Fruit fly (Drosophila melanogaster) whole organism, pupa: ENCODE results near the gene Vsx2.

Source experiments
- CG10348 ChIP-seq: fragments of 200-800 bp; sonication (Bioruptor generic); IDR thresholded peaks from 2 replicates; pipeline ENCODE4 v1.3.6; 2022; ENCODE audit warnings: missing biosample characterization, missing genetic modification characterization
- CG12605 ChIP-seq: fragments of 200-800 bp; sonication (Bioruptor generic); IDR thresholded peaks from 2 replicates; pipeline ENCODE4 v1.3.6; 2022; ENCODE audit warnings: missing biosample characterization, missing genetic modification characterization
- CG13204 ChIP-seq: fragments of 200-800 bp; sonication (Bioruptor generic); optimal IDR thresholded peaks from 2 replicates; lab custom pipeline; 2018; ENCODE audit warnings: missing biosample characterization, mild to moderate bottlenecking, missing genetic modification characterization, moderate library complexity
- CG14655 ChIP-seq: fragments of 200-800 bp; sonication (Bioruptor generic); optimal IDR thresholded peaks from 3 replicates; lab custom pipeline; 2017; ENCODE audit warnings: mild to moderate bottlenecking, missing biosample characterization, missing genetic modification reagents, missing genetic modification characterization
- CG15710 ChIP-seq: fragments of 200-800 bp; sonication (Bioruptor generic); optimal IDR thresholded peaks from 2 replicates; lab custom pipeline; 2018; ENCODE audit warnings: missing biosample characterization, mild to moderate bottlenecking, missing genetic modification characterization, moderate library complexity
- CG17806 ChIP-seq: fragments of 200-800 bp; sonication (Bioruptor generic); optimal IDR thresholded peaks from 2 replicates; lab custom pipeline; 2018; ENCODE audit warnings: missing biosample characterization, mild to moderate bottlenecking, missing genetic modification characterization, moderate library complexity
- CG32121 ChIP-seq: fragments of 200-800 bp; sonication (Bioruptor generic); IDR thresholded peaks from 2 replicates; pipeline ENCODE4 v1.3.6; 2022; ENCODE audit warnings: missing biosample characterization, missing genetic modification characterization
- CG34367 ChIP-seq: fragments of 200-800 bp; sonication (Bioruptor generic); optimal IDR thresholded peaks from 2 replicates; lab custom pipeline; 2018; ENCODE audit warnings: missing biosample characterization, mild to moderate bottlenecking, missing genetic modification characterization
- CG4496 ChIP-seq: fragments of 200-800 bp; sonication (Bioruptor generic); IDR thresholded peaks from 3 replicates; pipeline ENCODE4 v1.3.6; 2022; ENCODE audit warnings: missing biosample characterization, missing genetic modification characterization
- CG8159 ChIP-seq: fragments of 200-800 bp; sonication (Bioruptor generic); optimal IDR thresholded peaks from 3 replicates; lab custom pipeline; 2018; ENCODE audit warnings: missing biosample characterization, mild to moderate bottlenecking, missing genetic modification characterization, moderate library complexity
- CG8301 ChIP-seq: fragments of 200-800 bp; sonication (Bioruptor generic); optimal IDR thresholded peaks from 2 replicates; lab custom pipeline; 2018; ENCODE audit warnings: missing biosample characterization, mild to moderate bottlenecking, missing genetic modification characterization
- CG9948 ChIP-seq: fragments of 200-800 bp; sonication (Bioruptor generic); optimal IDR thresholded peaks from 2 replicates; lab custom pipeline; 2018; ENCODE audit warnings: missing biosample characterization, mild to moderate bottlenecking, missing genetic modification characterization, moderate library complexity
- D1 ChIP-seq: fragments of 200-800 bp; sonication (Bioruptor generic); optimal IDR thresholded peaks from 2 replicates; lab custom pipeline; 2018; ENCODE audit warnings: missing biosample characterization, mild to moderate bottlenecking, missing genetic modification characterization, moderate library complexity
- EcR ChIP-seq: fragments of 200-800 bp; sonication (Bioruptor generic); optimal IDR thresholded peaks from 3 replicates; lab custom pipeline; 2019; ENCODE audit warnings: missing biosample characterization, missing genetic modification characterization, mild to moderate bottlenecking, moderate library complexity, missing genetic modification reagents
- Ets98B ChIP-seq: fragments of 200-800 bp; sonication (Bioruptor generic); IDR thresholded peaks from 2 replicates; pipeline ENCODE4 v1.3.6; 2022; ENCODE audit warnings: missing biosample characterization, missing genetic modification characterization
- Pif1A ChIP-seq: fragments of 200-800 bp; sonication (Bioruptor generic); optimal IDR thresholded peaks from 3 replicates; lab custom pipeline; 2016; ENCODE audit warnings: missing biosample characterization, missing genetic modification characterization
- Pif1B ChIP-seq: fragments of 200-800 bp; sonication (Bioruptor generic); optimal IDR thresholded peaks from 3 replicates; lab custom pipeline; 2016; ENCODE audit warnings: missing biosample characterization, missing genetic modification characterization
- Snoo ChIP-seq: fragments of 200-800 bp; sonication (Bioruptor generic); optimal IDR thresholded peaks from 3 replicates; lab custom pipeline; 2017; ENCODE audit warnings: missing biosample characterization, mild to moderate bottlenecking, missing genetic modification characterization, inconsistent platforms
- fd96Ca ChIP-seq: fragments of 200-800 bp; sonication (Bioruptor generic); IDR thresholded peaks from 3 replicates; pipeline ENCODE4 v1.3.6; 2022; ENCODE audit warnings: missing biosample characterization, missing genetic modification characterization
- gl ChIP-seq: fragments of 200-800 bp; sonication (Bioruptor generic); optimal IDR thresholded peaks from 2 replicates; lab custom pipeline; 2018; ENCODE audit warnings: missing biosample characterization, mild to moderate bottlenecking, missing genetic modification characterization
- rn ChIP-seq: fragments of 200-800 bp; sonication (Bioruptor generic); IDR thresholded peaks from 2 replicates; pipeline ENCODE4 v1.3.6; 2022; ENCODE audit warnings: missing biosample characterization, missing genetic modification characterization

The Vsx2 gene

dm6 chrX:5511167-5511566 lies 48.8 kb downstream of the Vsx2 start:
- TF ChIP-seq rn (GFP tag; lab: Robert Waterston, UW), result no peak
- TF ChIP-seq CG34367 (tag; lab: Kevin White, UChicago), result no peak
- TF ChIP-seq Pif1A (GFP tag; lab: Kevin White, UChicago), result no peak
- TF ChIP-seq CG14655, result no peak
- no peak for TF ChIP-seq CG17806
- TF ChIP-seq CG9948 (tag; lab: Kevin White, UChicago), result no peak
- no peak for TF ChIP-seq CG10348 (GFP tag; lab: Robert Waterston, UW)
- no peak for TF ChIP-seq CG12605 (GFP tag; lab: Robert Waterston, UW)
- no peak for TF ChIP-seq D1 (tag; lab: Kevin White, UChicago)
- no peak for TF ChIP-seq CG15710 (tag; lab: Kevin White, UChicago)
- TF ChIP-seq fd96Ca (GFP tag; lab: Robert Waterston, UW), result no peak

dm6 chrX:5503916-5504315 lies 56.1 kb downstream of the Vsx2 start:
- TF ChIP-seq D1 (tag; lab: Kevin White, UChicago), result no peak
- 0 out of 2 replicates have a peak, but pooled peaks have one; percentile 28 for TF ChIP-seq CG32121 (GFP tag; lab: Robert Waterston, UW)
- peak; percentile 47; the same call in 1 of the 3 replicates for TF ChIP-seq CG4496 (GFP tag; lab: Robert Waterston, UW)
- no peak for TF ChIP-seq Pif1A (GFP tag; lab: Kevin White, UChicago)
- TF ChIP-seq CG14655, result peak; percentile 1
- TF ChIP-seq rn (GFP tag; lab: Robert Waterston, UW), result no peak
- peak; percentile 48; the same call in 1 of the 3 replicates for TF ChIP-seq fd96Ca (GFP tag; lab: Robert Waterston, UW)

- TF ChIP-seq CG14655 (no peak), CG12605 (GFP tag; lab: Robert Waterston, UW) (no peak), CG9948 (tag; lab: Kevin White, UChicago) (no peak), CG4496 (GFP tag; lab: Robert Waterston, UW) (no peak), D1 (tag; lab: Kevin White, UChicago) (no peak), Snoo (tag; lab: Kevin White, UChicago) (no peak), Pif1A (GFP tag; lab: Kevin White, UChicago) (no peak), fd96Ca (GFP tag; lab: Robert Waterston, UW) (no peak), CG10348 (GFP tag; lab: Robert Waterston, UW) (no peak), Pif1B (GFP tag; lab: Kevin White, UChicago) (no peak), Ets98B (GFP tag; lab: Robert Waterston, UW) (no peak), CG8159 (tag; lab: Kevin White, UChicago) (no peak), CG13204 (GFP tag; lab: Kevin White, UChicago) (no peak), CG17806 (no peak)
These were observed 58.9 kb downstream of the Vsx2 start, which contains the start of the genes CG32762 and CG4151 for dm6 chrX:5501129-5501528. Gene CG32762, minus strand, starts transcription at chrX:5501229. Gene CG4151, plus strand, starts transcription at chrX:5501476.

dm6 chrX:5496727-5497126 lies 63.3 kb downstream of the Vsx2 start:
- TF ChIP-seq CG8159 (tag; lab: Kevin White, UChicago) (no peak), gl (no peak), CG15710 (tag; lab: Kevin White, UChicago) (no peak), Snoo (tag; lab: Kevin White, UChicago) (no peak), CG4496 (GFP tag; lab: Robert Waterston, UW) (no peak), CG12605 (GFP tag; lab: Robert Waterston, UW) (no peak), CG34367 (tag; lab: Kevin White, UChicago) (no peak), fd96Ca (GFP tag; lab: Robert Waterston, UW) (no peak), CG17806 (no peak), CG13204 (GFP tag; lab: Kevin White, UChicago) (no peak), Ets98B (GFP tag; lab: Robert Waterston, UW) (no peak), CG8301 (tag; lab: Kevin White, UChicago) (no peak), EcR (GFP tag; lab: Kevin White, UChicago) (no peak), Pif1B (GFP tag; lab: Kevin White, UChicago) (no peak), rn (GFP tag; lab: Robert Waterston, UW) (no peak), CG9948 (tag; lab: Kevin White, UChicago) (no peak), Pif1A (GFP tag; lab: Kevin White, UChicago) (no peak), D1 (tag; lab: Kevin White, UChicago) (no peak)

- TF ChIP-seq CG15710 (tag; lab: Kevin White, UChicago), result no peak
These were observed 64.1 kb downstream of the Vsx2 start, which contains the start of gene frma for dm6 chrX:5495901-5496300. Gene frma, minus strand, starts transcription at chrX:5496052.

dm6 chrX:5487381-5487780 lies 72.6 kb downstream of the Vsx2 start:
- TF ChIP-seq CG13204 (GFP tag; lab: Kevin White, UChicago) (no peak), EcR (GFP tag; lab: Kevin White, UChicago) (no peak), CG15710 (tag; lab: Kevin White, UChicago) (no peak), CG8301 (tag; lab: Kevin White, UChicago) (no peak), CG4496 (GFP tag; lab: Robert Waterston, UW) (no peak), Ets98B (GFP tag; lab: Robert Waterston, UW) (no peak), CG32121 (GFP tag; lab: Robert Waterston, UW) (no peak), Pif1B (GFP tag; lab: Kevin White, UChicago) (no peak), CG17806 (no peak), CG9948 (tag; lab: Kevin White, UChicago) (no peak), CG14655 (no peak), CG8159 (tag; lab: Kevin White, UChicago) (no peak)
